Fruit fly (Drosophila melanogaster): ENCODE data around the gene brv1.
"Not testable (repeated sequence)": the region's sequence is repeated elsewhere in the genome, so short reads cannot be mapped to it uniquely, and the experiment has no call there.

Gene brv1

dm6 chr3L:19496600-19496999, 10.3 kb upstream of the brv1 start:
- TF ChIP-seq svp (GFP tag) (peak; percentile 78), CG32006 (GFP tag; optimal IDR thresholded peaks at IDR 0.05) (peak; percentile 6), Met (GFP tag; optimal IDR thresholded peaks at IDR 0.05) (no peak)

dm6 chr3L:19495991-19496588, 9.8 kb upstream of the brv1 start:
- no peak for TF ChIP-seq pdm3 (GFP tag; optimal IDR thresholded peaks at IDR 0.05)
- TF ChIP-seq CG10669 (GFP tag; optimal IDR thresholded peaks at IDR 0.05) = no peak
- no peak for TF ChIP-seq CG10631 (GFP tag; optimal IDR thresholded peaks at IDR 0.05)
- TF ChIP-seq fkh (GFP tag; optimal IDR thresholded peaks at IDR 0.05) = peak; percentile 71
- peak; percentile 80 for TF ChIP-seq svp (GFP tag)
- TF ChIP-seq Eip78C (GFP tag) = peak; percentile 44
- TF ChIP-seq OdsH (GFP tag; optimal IDR thresholded peaks at IDR 0.05) = no peak

DNA sequence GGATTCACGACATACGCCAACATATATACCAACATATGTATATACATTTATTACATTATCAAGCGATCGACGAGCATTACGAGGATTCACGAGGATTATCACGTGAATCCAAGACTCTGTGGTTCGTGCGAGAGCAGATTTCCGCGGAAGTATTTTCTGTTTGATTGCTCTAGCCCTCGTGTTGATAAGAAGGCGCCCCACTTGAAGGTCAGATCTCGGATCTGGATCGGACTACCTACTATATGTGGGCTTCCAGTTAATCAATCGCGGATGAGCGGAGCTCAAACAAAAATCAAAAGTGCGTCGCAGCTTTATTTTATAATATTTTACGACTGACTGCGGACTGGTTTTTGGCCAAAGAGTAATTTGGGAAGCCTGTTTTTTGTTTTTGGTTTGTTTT, 8.7 kb upstream of the brv1 start:
- TF ChIP-seq dac (GFP tag; optimal IDR thresholded peaks at IDR 0.05) (no peak), Sox102F (GFP tag; optimal IDR thresholded peaks at IDR 0.05) (no peak), spab (GFP tag; optimal IDR thresholded peaks at IDR 0.05) (no peak), svp (GFP tag) (peak; percentile 32), CG15336 (GFP tag; IDR thresholded peaks at IDR 0.05) (no peak), CG34406 (GFP tag; optimal IDR thresholded peaks at IDR 0.05) (no peak)

DNA sequence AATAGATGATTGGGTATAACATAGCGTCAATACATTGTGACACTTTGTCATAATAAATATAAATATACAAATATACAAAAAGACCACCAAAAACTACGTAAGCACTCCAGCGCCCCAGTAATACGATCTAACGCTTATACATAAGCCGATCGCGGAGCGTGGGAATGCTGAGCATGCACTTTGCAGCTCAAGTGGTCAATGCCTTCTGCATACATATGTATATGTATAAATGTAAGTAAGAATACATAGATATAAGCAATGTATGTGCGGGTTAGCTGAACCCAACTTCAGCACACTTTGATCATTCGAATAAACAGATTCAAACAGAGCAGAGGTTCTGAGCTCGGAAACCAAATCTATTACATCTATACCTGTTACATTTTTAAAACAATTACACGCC, 962 bp upstream of the brv1 start, which contains the start of gene CG32212:
TSS of gene CG32212 (plus strand) at position 301 of the 400 bp plus-strand sequence.
- not testable (repeated sequence) for TF ChIP-seq lz, CG34406, CG11902 (GFP tag; optimal IDR thresholded peaks at IDR 0.05)

DNA sequence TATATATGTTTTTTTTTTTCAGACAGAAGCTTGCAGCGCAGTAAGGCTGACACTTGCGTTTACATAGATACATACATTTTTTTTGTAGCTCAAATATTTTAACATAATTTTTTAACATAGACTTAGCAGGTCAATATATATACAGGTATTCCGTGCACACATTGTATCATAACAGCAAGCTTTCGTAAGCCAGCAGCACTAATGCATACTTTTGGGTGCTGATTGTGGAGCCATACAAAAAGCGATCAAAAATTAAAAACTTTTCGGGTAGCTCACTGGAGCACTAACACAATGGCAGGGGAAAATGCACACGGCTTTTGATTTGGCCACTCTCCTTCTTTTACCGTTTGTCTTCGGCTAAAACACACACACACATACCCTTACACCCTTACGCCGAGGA, 3.3 kb downstream of the brv1 start:
- TF ChIP-seq salr (GFP tag; optimal IDR thresholded peaks at IDR 0.05) (no peak), achi (GFP tag; optimal IDR thresholded peaks at IDR 0.05) (no peak), CG31627 (GFP tag; optimal IDR thresholded peaks at IDR 0.05) (no peak), CG3919 (GFP tag; optimal IDR thresholded peaks at IDR 0.05) (no peak), CG3032 (tag; optimal IDR thresholded peaks at IDR 0.05) (no peak), Sox15 (GFP tag; optimal IDR thresholded peaks at IDR 0.05) (no peak), Smox (GFP tag; optimal IDR thresholded peaks at IDR 0.05) (no peak), Ets96B (tag; optimal IDR thresholded peaks at IDR 0.05) (no peak), CG4318 (GFP tag; optimal IDR thresholded peaks at IDR 0.05) (no peak), acj6 (GFP tag; optimal IDR thresholded peaks at IDR 0.05) (no peak), Eip93F (GFP tag; optimal IDR thresholded peaks at IDR 0.05) (no peak), Hr39 (GFP tag; optimal IDR thresholded peaks at IDR 0.05) (no peak), eg (GFP tag; IDR thresholded peaks at IDR 0.05) (no peak), CG7368 (GFP tag; optimal IDR thresholded peaks at IDR 0.05) (no peak), dsx (GFP tag; optimal IDR thresholded peaks at IDR 0.05; ENCODE audit: poor library complexity, severe bottlenecking) (no peak), pdm3 (GFP tag; optimal IDR thresholded peaks at IDR 0.05) (no peak), CG8119 (GFP tag; IDR thresholded peaks at IDR 0.05) (no peak), fd59A (GFP tag; optimal IDR thresholded peaks at IDR 0.05) (no peak)

- TF ChIP-seq CG8632 (GFP tag; optimal IDR thresholded peaks at IDR 0.05) = no peak
Observed at dm6 chr3L:19482014-19482413, 4.3 kb downstream of the brv1 start.
